Fruit fly (Drosophila melanogaster): Measurements from ENCODE around the gene CG14316.

CG14316 gene

dm6 chr3R:18188702-18189125, 36.8 kb downstream of the CG14316 start, which contains the start of the genes CG12321 and MED17 (continued):
- TF ChIP-seq en (GFP tag; optimal IDR thresholded peaks at IDR 0.05) (no peak), pita (GFP tag; optimal IDR thresholded peaks at IDR 0.05) (no peak), wor (GFP tag; IDR thresholded peaks at IDR 0.05) (peak; percentile 85), lilli (GFP tag; optimal IDR thresholded peaks at IDR 0.05) (peak; percentile 84), tio (GFP tag; optimal IDR thresholded peaks at IDR 0.05) (peak; percentile 90), slou (GFP tag; optimal IDR thresholded peaks at IDR 0.05) (peak; percentile 82), Neu2 (GFP tag; optimal IDR thresholded peaks at IDR 0.05; ENCODE audit: borderline replicate concordance) (no peak), CG9876 (GFP tag; optimal IDR thresholded peaks at IDR 0.05) (no peak), maf-S (GFP tag; optimal IDR thresholded peaks at IDR 0.05) (no peak), nmo (GFP tag; optimal IDR thresholded peaks at IDR 0.05) (peak; percentile 94), CG10274 (GFP tag; optimal IDR thresholded peaks at IDR 0.05) (peak; percentile 54), CG8944 (GFP tag; optimal IDR thresholded peaks at IDR 0.05) (peak; percentile 67), CG16815 (GFP tag; optimal IDR thresholded peaks at IDR 0.05) (peak; percentile 92), Awh (GFP tag; IDR thresholded peaks at IDR 0.05) (peak; percentile 50; the same call in 1 of the 2 replicates), CG2889 (GFP tag; IDR thresholded peaks at IDR 0.05) (peak; percentile 77), CG4730 (GFP tag; IDR thresholded peaks at IDR 0.05) (peak; percentile 79), row (GFP tag; IDR thresholded peaks at IDR 0.05) (peak; percentile 88), CG11093 (GFP tag; IDR thresholded peaks at IDR 0.05) (peak; percentile 80), CG6854 (GFP tag; optimal IDR thresholded peaks at IDR 0.05) (peak; percentile 61), gcm (GFP tag; optimal IDR thresholded peaks at IDR 0.05) (peak; percentile 61), bcd (GFP tag; optimal IDR thresholded peaks at IDR 0.05) (peak; percentile 90), CG17328 (GFP tag; IDR thresholded peaks at IDR 0.05) (peak; percentile 75), Dbx (GFP tag; IDR thresholded peaks at IDR 0.05) (peak; percentile 96), Drgx (GFP tag; IDR thresholded peaks at IDR 0.05) (peak; percentile 72), CG33213 (GFP tag; optimal IDR thresholded peaks at IDR 0.05) (peak; percentile 47), CG3838 (GFP tag; optimal IDR thresholded peaks at IDR 0.05) (peak; percentile 43), seq (GFP tag; IDR thresholded peaks at IDR 0.05) (peak; percentile 75), Hr39 (optimal IDR thresholded peaks at IDR 0.05) (no peak), CG11085 (GFP tag; IDR thresholded peaks at IDR 0.05) (peak; percentile 92), sd (tag; optimal IDR thresholded peaks at IDR 0.05) (peak; percentile 71), Hmx (GFP tag; optimal IDR thresholded peaks at IDR 0.05) (peak; percentile 42), sens (GFP tag) (peak; percentile 93), CG1603 (tag; optimal IDR thresholded peaks at IDR 0.05) (no peak), ftz-f1 (GFP tag; optimal IDR thresholded peaks at IDR 0.05) (no peak), B-H2 (GFP tag; optimal IDR thresholded peaks at IDR 0.05) (peak; percentile 88), CG9727 (GFP tag; optimal IDR thresholded peaks at IDR 0.05) (peak; percentile 90), CG33557 (GFP tag; optimal IDR thresholded peaks at IDR 0.05) (peak; percentile 72), CG8290 (GFP tag; optimal IDR thresholded peaks at IDR 0.05) (peak; percentile 96), CG8290 (tag; optimal IDR thresholded peaks at IDR 0.05) (peak; percentile 73 to 85), ems (GFP tag; optimal IDR thresholded peaks at IDR 0.05) (no peak), sens-2 (GFP tag; IDR thresholded peaks at IDR 0.05) (no peak; the same call in 1 of the 2 replicates), wek (GFP tag; optimal IDR thresholded peaks at IDR 0.05) (no peak), run (tag; optimal IDR thresholded peaks at IDR 0.05) (no peak), Pdp1 (GFP tag; optimal IDR thresholded peaks at IDR 0.05) (peak; percentile 55 to 57), ERR (GFP tag; optimal IDR thresholded peaks at IDR 0.05) (peak; percentile 35), tup (GFP tag; optimal IDR thresholded peaks at IDR 0.05) (peak; percentile 71), zf30C (GFP tag; optimal IDR thresholded peaks at IDR 0.05) (no peak), h (optimal IDR thresholded peaks at IDR 0.05) (no peak), luna (GFP tag; optimal IDR thresholded peaks at IDR 0.05) (no peak), pho (GFP tag; optimal IDR thresholded peaks at IDR 0.05) (peak; percentile 67), klu (GFP tag; IDR thresholded peaks at IDR 0.05) (peak; percentile 91), tll (GFP tag; optimal IDR thresholded peaks at IDR 0.05) (no peak), CG2120 (GFP tag; optimal IDR thresholded peaks at IDR 0.05) (peak; percentile 91)

Measured in whole organism, embryonic.